Worm (Caenorhabditis elegans): Measurements from ENCODE around the gene slr-2.

The slr-2 gene

DNA sequence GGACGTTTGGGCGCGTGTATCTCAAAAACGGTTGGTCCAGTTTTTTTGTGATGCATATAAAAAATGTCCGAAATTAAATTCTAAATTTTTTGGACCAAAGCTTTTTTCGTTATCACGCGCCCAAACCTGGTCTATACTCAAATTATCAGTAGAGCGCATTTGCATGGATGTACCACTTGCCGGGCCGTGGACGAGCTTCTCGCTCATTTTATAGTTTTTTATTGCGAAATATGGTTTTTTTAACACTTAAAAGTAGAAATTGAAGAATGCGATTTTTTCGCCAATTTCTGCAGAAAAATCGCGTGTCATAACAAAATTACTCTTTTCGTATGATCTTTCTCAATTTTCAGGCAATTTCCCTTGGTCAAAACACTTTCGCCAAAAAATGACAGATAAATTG lies 28.1 kb downstream of the slr-2 start:
- TF ChIP-seq unc-55 (GFP tag; optimal IDR thresholded peaks at IDR 0.05) = peak; percentile 45

DNA sequence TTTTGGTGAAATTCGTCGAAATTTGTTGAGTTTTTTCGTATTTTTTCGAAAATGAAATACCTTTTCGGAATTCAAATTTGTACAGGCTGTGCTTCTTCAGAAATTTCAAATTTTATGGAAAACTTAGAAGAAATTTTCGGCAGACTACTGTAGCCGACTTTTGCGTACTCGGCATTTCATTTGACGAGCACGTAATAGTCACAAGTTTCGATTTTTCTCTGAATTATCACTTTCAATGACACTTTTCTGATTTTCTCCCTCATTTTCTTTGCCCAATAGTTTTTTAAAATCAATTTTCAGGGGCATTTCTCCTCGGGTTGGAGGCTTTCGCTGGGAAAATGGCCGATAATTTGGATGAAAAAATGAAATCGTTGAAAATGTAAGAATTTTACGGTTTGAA lies 36.7 kb downstream of the slr-2 start, which contains the start of gene fbxa-107:
Gene fbxa-107 (plus strand): TSS at position 301 of the 400 bp plus-strand sequence.
- no peak for TF ChIP-seq blmp-1 (tag; optimal IDR thresholded peaks at IDR 0.05; ENCODE audit: insufficient read depth)
- TF ChIP-seq ztf-1 (GFP tag; conservative IDR thresholded peaks at IDR 0.05) = no peak

DNA sequence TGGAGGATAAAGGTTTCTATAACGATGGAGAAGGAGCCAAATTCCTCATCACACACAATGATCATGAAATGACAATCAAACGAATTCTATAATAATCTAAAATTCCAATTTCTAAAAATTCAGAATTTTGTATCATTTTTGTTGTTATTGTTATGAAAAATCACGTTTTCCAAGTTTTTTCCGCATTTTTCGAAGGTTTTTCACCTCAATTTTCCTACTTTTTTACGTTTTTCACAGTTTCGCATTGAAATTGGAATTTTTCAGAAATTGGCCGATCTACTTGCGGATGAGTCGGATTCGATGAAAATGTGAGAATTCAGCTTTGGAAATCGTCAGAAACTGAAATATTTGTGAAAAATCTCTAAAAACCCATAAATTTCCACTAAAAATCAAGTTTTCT lies 38.2 kb downstream of the slr-2 start, which contains the start of gene fbxa-210:
Gene fbxa-210 (plus strand): TSS at position 301 of the 400 bp plus-strand sequence.
- TF ChIP-seq peb-1 (tag; optimal IDR thresholded peaks at IDR 0.05) = no peak
- TF ChIP-seq blmp-1 (tag; optimal IDR thresholded peaks at IDR 0.05; ENCODE audit: insufficient read depth) = no peak
- no peak for TF ChIP-seq ztf-11 (tag; optimal IDR thresholded peaks at IDR 0.05)
- TF ChIP-seq egl-27 (tag; optimal IDR thresholded peaks at IDR 0.05) = no peak
- no peak for TF ChIP-seq ama-1 (optimal IDR thresholded peaks at IDR 0.05)
- TF ChIP-seq mab-5 (tag; optimal IDR thresholded peaks at IDR 0.05) = no peak
- no peak for TF ChIP-seq ceh-16 (tag; optimal IDR thresholded peaks at IDR 0.05)

DNA sequence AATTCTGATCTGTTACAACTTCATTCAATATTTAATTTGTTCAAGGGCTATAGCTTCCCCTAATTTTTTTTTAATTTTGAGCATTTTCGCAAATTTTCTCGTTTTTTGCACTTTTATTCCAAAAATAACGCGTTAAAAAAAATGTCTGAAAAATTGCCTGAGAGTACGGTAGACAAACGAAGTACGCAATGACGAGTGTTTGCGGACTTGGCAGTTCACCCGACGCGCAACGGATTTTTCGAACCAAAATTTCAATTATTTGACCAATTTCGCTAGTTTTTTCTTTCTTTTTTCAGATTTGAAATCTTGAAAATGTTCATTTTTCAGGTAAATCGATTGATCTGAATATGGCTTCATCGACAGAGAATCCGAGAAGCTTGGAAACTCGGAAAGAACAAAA lies 40.3 kb downstream of the slr-2 start, which contains the start of gene fbxa-211:
Gene fbxa-211 (plus strand): TSS at position 328 of the 400 bp plus-strand sequence.
- TF ChIP-seq elt-3 (tag; optimal IDR thresholded peaks at IDR 0.05) (no peak), nhr-6 (tag; optimal IDR thresholded peaks at IDR 0.05) (no peak), nhr-12 (tag; optimal IDR thresholded peaks at IDR 0.05) (no peak), ama-1 (optimal IDR thresholded peaks at IDR 0.05) (no peak), ceh-16 (tag; optimal IDR thresholded peaks at IDR 0.05) (no peak), F13H6.1 (tag; optimal IDR thresholded peaks at IDR 0.05) (no peak), unc-55 (GFP tag; optimal IDR thresholded peaks at IDR 0.05) (no peak)

DNA sequence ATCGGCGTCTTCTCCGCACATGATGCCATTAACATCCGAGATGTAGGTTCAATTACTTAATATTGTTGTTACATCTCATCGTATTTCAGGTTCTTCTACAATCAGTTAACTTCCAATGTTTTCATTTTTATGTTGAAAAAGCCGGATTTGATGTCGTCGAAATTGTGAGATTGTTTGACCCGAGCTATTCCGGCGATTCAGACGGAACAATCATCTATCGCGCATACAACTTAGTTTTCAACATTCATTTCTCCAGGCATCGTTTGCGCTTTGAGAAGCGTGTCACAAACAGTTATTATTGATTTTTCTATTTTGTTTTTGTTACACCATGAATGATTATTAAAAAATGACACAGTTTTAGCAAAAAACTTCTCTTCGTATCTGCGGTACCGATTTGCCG lies 41.6 kb downstream of the slr-2 start:
- TF ChIP-seq sma-9 (GFP tag; optimal IDR thresholded peaks at IDR 0.05) (no peak), sma-9 (tag; optimal IDR thresholded peaks at IDR 0.05) (no peak), nhr-237 (tag; optimal IDR thresholded peaks at IDR 0.05) (no peak), dmd-4 (tag; optimal IDR thresholded peaks at IDR 0.05) (no peak), ceh-82 (tag; optimal IDR thresholded peaks at IDR 0.05) (no peak), nhr-12 (tag; optimal IDR thresholded peaks at IDR 0.05) (no peak), mdl-1 (tag; optimal IDR thresholded peaks at IDR 0.05) (no peak), gmeb-1 (tag; optimal IDR thresholded peaks at IDR 0.05) (no peak), elt-3 (tag; optimal IDR thresholded peaks at IDR 0.05) (no peak), lin-11 (tag; optimal IDR thresholded peaks at IDR 0.05) (no peak), nhr-77 (tag; optimal IDR thresholded peaks at IDR 0.05) (no peak), ztf-4 (tag; optimal IDR thresholded peaks at IDR 0.05) (no peak), ztf-11 (tag; optimal IDR thresholded peaks at IDR 0.05) (no peak), lsy-2 (tag; optimal IDR thresholded peaks at IDR 0.05) (no peak), nhr-23 (tag; optimal IDR thresholded peaks at IDR 0.05) (no peak), nhr-10 (tag; optimal IDR thresholded peaks at IDR 0.05) (no peak), peb-1 (tag; optimal IDR thresholded peaks at IDR 0.05) (no peak), mab-5 (tag; optimal IDR thresholded peaks at IDR 0.05) (no peak), ceh-16 (tag; optimal IDR thresholded peaks at IDR 0.05) (no peak)

DNA sequence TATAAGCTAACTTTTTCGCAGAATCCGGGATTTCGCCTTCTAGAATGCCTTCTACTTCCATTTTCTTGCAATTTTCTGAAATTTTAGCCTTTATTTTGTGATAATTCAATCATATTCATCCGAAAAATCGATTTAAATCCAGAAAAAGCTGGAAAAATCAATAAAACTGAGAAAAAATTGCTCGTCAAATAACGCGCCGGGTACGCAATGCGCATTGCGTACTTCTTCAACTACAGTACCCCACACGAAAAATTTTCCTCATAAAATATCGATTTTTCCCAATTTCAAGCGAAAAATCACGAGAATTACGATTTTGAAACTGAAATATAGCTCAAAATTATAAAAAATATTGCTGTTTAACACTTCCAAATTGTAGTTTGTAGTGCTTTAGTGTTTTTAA lies 44.1 kb downstream of the slr-2 start, which contains the start of gene Y37H2A.12:
Gene Y37H2A.12 (minus strand): TSS at position 81 of the 400 bp plus-strand sequence.
- TF ChIP-seq nhr-10 (tag; optimal IDR thresholded peaks at IDR 0.05) = no peak
- no peak for TF ChIP-seq ztf-11 (tag; optimal IDR thresholded peaks at IDR 0.05)
- TF ChIP-seq nhr-25 (tag; optimal IDR thresholded peaks at IDR 0.05) = no peak
- no peak for TF ChIP-seq lin-11 (tag; optimal IDR thresholded peaks at IDR 0.05)
- TF ChIP-seq nhr-11 (tag; optimal IDR thresholded peaks at IDR 0.05) = no peak
- TF ChIP-seq mbf-1 (tag; optimal IDR thresholded peaks at IDR 0.05) = no peak

DNA sequence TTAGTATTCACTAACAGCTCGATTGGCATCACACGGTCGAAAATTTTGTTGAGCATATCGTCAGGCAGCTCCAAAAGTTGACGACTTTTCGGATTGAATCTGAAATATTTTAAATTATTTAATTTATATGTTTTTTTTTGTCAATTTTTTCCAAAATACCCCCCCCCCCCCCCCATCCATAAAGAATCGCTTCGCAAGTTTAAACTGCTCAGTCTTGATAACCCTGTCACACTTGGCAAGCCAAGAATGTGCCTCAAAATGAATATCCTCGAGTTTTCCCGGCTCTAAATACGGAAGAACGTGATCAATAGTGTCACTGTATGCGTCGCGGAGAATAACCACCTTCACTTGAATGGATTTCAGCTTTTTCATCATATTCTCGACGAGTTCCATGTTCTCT lies 46.3 kb downstream of the slr-2 start, which contains the start of gene Y37H2A.18:
Gene Y37H2A.18 (minus strand): TSS at position 101 of the 400 bp plus-strand sequence.
- TF ChIP-seq ztf-4 (tag; optimal IDR thresholded peaks at IDR 0.05) (no peak), snpc-4 (tag; optimal IDR thresholded peaks at IDR 0.05) (no peak), ceh-16 (tag; optimal IDR thresholded peaks at IDR 0.05) (no peak), dmd-4 (tag; optimal IDR thresholded peaks at IDR 0.05) (no peak), lin-13 (GFP tag; optimal IDR thresholded peaks at IDR 0.05) (no peak), nhr-10 (tag; optimal IDR thresholded peaks at IDR 0.05) (no peak), mbf-1 (tag; optimal IDR thresholded peaks at IDR 0.05) (no peak)

Measured in whole organism, L2 larva.